Fruit fly (Drosophila melanogaster) whole organism, adult: ENCODE results near the gene CG46457.

Source experiments
- CG14711 ChIP-seq: fragments of 200-800 bp; sonication (Bioruptor generic); optimal IDR thresholded peaks from 2 replicates; lab custom pipeline; 2018; ENCODE audit warnings: missing biosample characterization, mild to moderate bottlenecking, missing genetic modification characterization, moderate library complexity
- CG1620 ChIP-seq: fragments of 200-800 bp; sonication (Bioruptor generic); optimal IDR thresholded peaks from 2 replicates; lab custom pipeline; 2016; ENCODE audit warnings: missing biosample characterization, missing genetic modification characterization
- CG5204 ChIP-seq: fragments of 200-800 bp; sonication (Bioruptor generic); optimal IDR thresholded peaks from 2 replicates; lab custom pipeline; 2016; ENCODE audit warnings: missing biosample characterization, missing genetic modification characterization
- Mnt ChIP-seq: fragments of 200-800 bp; sonication (Bioruptor generic); optimal IDR thresholded peaks from 2 replicates; lab custom pipeline; 2016; ENCODE audit warnings: missing biosample characterization, mild to moderate bottlenecking, missing genetic modification characterization
- bab1 ChIP-seq: fragments of 200-800 bp; sonication (Bioruptor generic); optimal IDR thresholded peaks from 3 replicates; lab custom pipeline; 2019; ENCODE audit warnings: missing biosample characterization, mild to moderate bottlenecking, missing genetic modification characterization, moderate library complexity
- ovo ChIP-seq: fragments of 200-800 bp; sonication (Bioruptor generic); optimal IDR thresholded peaks from 2 replicates; lab custom pipeline; 2016; ENCODE audit warnings: missing biosample characterization, missing genetic modification characterization

DNA sequence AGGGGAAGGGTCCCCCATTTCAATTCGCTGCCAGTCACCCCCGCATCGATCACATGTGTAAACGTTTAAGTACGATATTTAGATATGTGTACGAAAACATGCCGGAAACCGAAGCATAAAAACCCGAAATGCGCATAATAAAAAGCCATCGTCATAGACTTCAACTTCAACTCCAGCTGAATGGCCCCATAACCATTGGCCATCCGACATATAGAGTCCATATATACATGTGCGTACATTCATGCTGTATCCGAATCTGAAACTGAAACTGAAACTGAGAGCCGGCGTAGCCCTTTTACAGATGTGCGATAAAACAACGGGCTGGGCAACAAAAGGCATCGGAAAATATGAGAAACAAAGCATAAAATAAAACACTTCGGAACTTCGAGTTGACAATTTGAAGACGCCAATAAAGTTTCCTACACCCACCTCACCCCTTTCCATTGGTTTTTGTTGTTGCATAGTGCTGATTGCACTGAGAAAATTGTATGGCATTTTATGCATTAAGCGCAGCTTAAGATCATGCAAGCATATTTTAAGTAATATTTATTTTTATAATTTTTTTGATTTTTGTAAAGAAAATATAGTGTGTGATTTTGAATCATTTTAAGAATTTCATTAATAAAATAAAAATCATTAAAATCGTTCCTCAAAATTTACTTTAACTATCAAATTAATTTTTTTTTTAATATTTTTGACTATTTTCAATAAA lies 18.7 kb upstream of the CG46457 start:
- no peak for TF ChIP-seq bab1 (GFP tag; lab: Kevin White, UChicago)
- TF ChIP-seq CG5204, result no peak
- no peak for TF ChIP-seq ovo
- TF ChIP-seq Mnt, result no peak
- TF ChIP-seq CG14711 (tag; lab: Kevin White, UChicago), result no peak
- TF ChIP-seq CG1620 (GFP tag; lab: Kevin White, UChicago), result no peak
